Worm (Caenorhabditis elegans) whole organism, mixed stage, embryonic: ENCODE data around the gene M04C3.1.

Source experiments
- bed-3 ChIP-seq: fragments of 200-800 bp; sonication (Bioruptor generic); optimal IDR thresholded peaks from 3 replicates; lab custom pipeline; 2018; ENCODE audit warnings: mild to moderate bottlenecking, missing genetic modification characterization, moderate library complexity, missing compliant biosample characterization
- blmp-1 ChIP-seq: fragments of 150-350 bp; optimal IDR thresholded peaks from 2 replicates; lab custom pipeline; 2014; ENCODE audit warnings: missing biosample characterization, missing genetic modification characterization
- ces-1 ChIP-seq: fragments of 150-350 bp; optimal IDR thresholded peaks from 2 replicates; lab custom pipeline; 2014; ENCODE audit warnings: missing biosample characterization, missing genetic modification reagents, missing genetic modification characterization
- elt-1 ChIP-seq: sonication (generic microtip); optimal IDR thresholded peaks from 2 replicates; lab custom pipeline; 2017; ENCODE audit warnings: missing genetic modification characterization, mild to moderate bottlenecking, missing compliant biosample characterization, antibody characterized with exemption, moderate library complexity, borderline replicate concordance; ENCODE audit not compliant: insufficient read depth
- elt-3 ChIP-seq: fragments of 150-350 bp; optimal IDR thresholded peaks from 2 replicates; lab custom pipeline; 2014; ENCODE audit warnings: missing biosample characterization, missing genetic modification characterization
- lsy-2 ChIP-seq: fragments of 150-350 bp; optimal IDR thresholded peaks from 2 replicates; lab custom pipeline; 2014; ENCODE audit warnings: missing biosample characterization, missing genetic modification characterization
- mep-1 ChIP-seq: fragments of 150-350 bp; optimal IDR thresholded peaks from 2 replicates; lab custom pipeline; 2017; ENCODE audit warnings: missing biosample characterization, missing genetic modification reagents, missing genetic modification characterization, inconsistent platforms
- mls-2 ChIP-seq: sonication (generic microtip); optimal IDR thresholded peaks from 2 replicates; lab custom pipeline; 2016; ENCODE audit warnings: mild to moderate bottlenecking, missing genetic modification characterization, moderate library complexity, missing compliant biosample characterization
- nhr-237 ChIP-seq: fragments of 150-350 bp; optimal IDR thresholded peaks from 2 replicates; lab custom pipeline; 2014; ENCODE audit warnings: missing biosample characterization, missing genetic modification characterization
- nhr-28 ChIP-seq: fragments of 150-350 bp; optimal IDR thresholded peaks from 2 replicates; lab custom pipeline; 2014; ENCODE audit warnings: missing biosample characterization, missing genetic modification characterization
- nhr-76 ChIP-seq: sonication (generic microtip); optimal IDR thresholded peaks from 2 replicates; lab custom pipeline; 2017; ENCODE audit warnings: missing biosample characterization, missing genetic modification characterization
- sem-2 ChIP-seq: fragments of 200-800 bp; sonication (Bioruptor generic); optimal IDR thresholded peaks from 2 replicates; lab custom pipeline; 2018; ENCODE audit warnings: mild to moderate bottlenecking, missing genetic modification characterization, missing compliant biosample characterization
- snpc-4 ChIP-seq: fragments of 150-350 bp; optimal IDR thresholded peaks from 2 replicates; lab custom pipeline; 2014; ENCODE audit warnings: missing biosample characterization, missing genetic modification characterization
- unc-62 ChIP-seq: fragments of 150-350 bp; optimal IDR thresholded peaks from 2 replicates; lab custom pipeline; 2014; ENCODE audit warnings: missing biosample characterization, missing genetic modification reagents, missing genetic modification characterization

ce11 chrV:19449544-19449943 is 4.1 kb upstream of the M04C3.1 start, which contains the start of gene M04C3.5:
- TF ChIP-seq nhr-237 (tag; lab: Kevin White, UChicago) (no peak), mls-2 (tag; lab: Kevin White, UChicago) (no peak), ces-1 (GFP tag; lab: Kevin White, UChicago) (no peak), blmp-1 (tag; lab: Kevin White, UChicago) (no peak), lsy-2 (tag; lab: Kevin White, UChicago) (no peak), elt-3 (no peak), elt-1 (no peak), unc-62 (GFP tag; lab: Kevin White, UChicago) (no peak), bed-3 (GFP tag; lab: Kevin White, UChicago) (no peak), snpc-4 (tag; lab: Kevin White, UChicago) (no peak), nhr-76 (no peak), sem-2 (GFP tag; lab: Kevin White, UChicago) (no peak), nhr-28 (tag; lab: Kevin White, UChicago) (no peak), mep-1 (no peak)
